Fruit fly (Drosophila melanogaster) whole organism, wandering third instar larva: ENCODE data around the gene CG5149.

Experiments
- CG32264 ChIP-seq: fragments of 200-800 bp; sonication (Bioruptor generic); optimal IDR thresholded peaks from 2 replicates; lab custom pipeline; 2016; ENCODE audit warnings: missing biosample characterization, missing genetic modification characterization
- CG9705 ChIP-seq: fragments of 200-800 bp; sonication (Bioruptor generic); optimal IDR thresholded peaks from 2 replicates; lab custom pipeline; 2018; ENCODE audit warnings: missing biosample characterization, mild to moderate bottlenecking, missing genetic modification characterization
- CrebA ChIP-seq: fragments of 200-800 bp; sonication (Bioruptor generic); optimal IDR thresholded peaks from 2 replicates; lab custom pipeline; 2016; ENCODE audit warnings: missing biosample characterization, mild to moderate bottlenecking, missing genetic modification characterization, borderline replicate concordance
- Dfd ChIP-seq: fragments of >200 bp; optimal IDR thresholded peaks from 2 replicates; lab custom pipeline; 2017; ENCODE audit warnings: missing biosample characterization, missing genetic modification characterization
- Dif ChIP-seq: fragments of 200-275, 200-300 bp; sonication (Bioruptor generic); optimal IDR thresholded peaks from 2 replicates; lab custom pipeline; 2018; ENCODE audit warnings: missing biosample characterization, missing genetic modification characterization; ENCODE audit not compliant: partially characterized antibody
- GATAd ChIP-seq: sonication (Bioruptor generic); optimal IDR thresholded peaks from 2 replicates; lab custom pipeline; 2016; ENCODE audit warnings: missing biosample characterization, missing genetic modification characterization
- HLH106 ChIP-seq: fragments of 200-800 bp; optimal IDR thresholded peaks from 3 replicates; lab custom pipeline; 2019; ENCODE audit warnings: missing biosample characterization, mild to moderate bottlenecking, missing genetic modification characterization, moderate library complexity
- Hnf4 ChIP-seq: fragments of 200-800 bp; sonication (Bioruptor generic); optimal IDR thresholded peaks from 2 replicates; lab custom pipeline; 2016; ENCODE audit warnings: missing biosample characterization, mild to moderate bottlenecking, missing genetic modification characterization
- Hr78 ChIP-seq: fragments of >200 bp; optimal IDR thresholded peaks from 2 replicates; lab custom pipeline; 2017; ENCODE audit warnings: missing biosample characterization, missing genetic modification characterization
- Hr83 ChIP-seq: fragments of 200-300 bp; sonication (Bioruptor generic); optimal IDR thresholded peaks from 2 replicates; lab custom pipeline; 2016; ENCODE audit warnings: missing biosample characterization, mild to moderate bottlenecking, missing genetic modification characterization, moderate library complexity; ENCODE audit not compliant: poor library complexity, severe bottlenecking
- Jra ChIP-seq: sonication (Bioruptor generic); optimal IDR thresholded peaks from 2 replicates; lab custom pipeline; 2016; ENCODE audit warnings: missing biosample characterization, missing genetic modification characterization
- Mio ChIP-seq: sonication (Bioruptor generic); optimal IDR thresholded peaks from 2 replicates; lab custom pipeline; 2016; ENCODE audit warnings: missing biosample characterization, missing genetic modification characterization
- N ChIP-seq: fragments of >200 bp; optimal IDR thresholded peaks from 2 replicates; lab custom pipeline; 2018; ENCODE audit warnings: missing biosample characterization, missing external identifiers, missing genetic modification characterization
- OdsH ChIP-seq: fragments of 200-800 bp; sonication (Bioruptor generic); optimal IDR thresholded peaks from 2 replicates; lab custom pipeline; 2016; ENCODE audit warnings: missing biosample characterization, mild to moderate bottlenecking, missing genetic modification characterization
- Rel ChIP-seq, 2 experiments: fragments of 200-800 bp; sonication (Bioruptor generic) in 1 of 2; optimal IDR thresholded peaks; 2 replicates in 1 of 2; 3 replicates in 1 of 2; lab custom pipeline; 2016 to 2019; ENCODE audit warnings: mild to moderate bottlenecking in 2 of 2, missing biosample characterization in 2 of 2, missing genetic modification characterization in 2 of 2, moderate library complexity in 1 of 2
- Vsx2 ChIP-seq: fragments of 200-300, 225-300 bp; sonication (Bioruptor generic); optimal IDR thresholded peaks from 2 replicates; lab custom pipeline; 2018; ENCODE audit warnings: missing biosample characterization, missing genetic modification characterization; ENCODE audit not compliant: partially characterized antibody
- brk ChIP-seq: fragments of 200-800 bp; sonication (Bioruptor generic); optimal IDR thresholded peaks from 2 replicates; lab custom pipeline; 2016; ENCODE audit warnings: missing biosample characterization, mild to moderate bottlenecking, missing genetic modification characterization
- dmrt93B ChIP-seq: fragments of 200-800 bp; sonication (Bioruptor generic); optimal IDR thresholded peaks from 2 replicates; lab custom pipeline; 2018; ENCODE audit warnings: missing biosample characterization, mild to moderate bottlenecking, missing genetic modification characterization
- dsf ChIP-seq: sonication (Bioruptor generic); optimal IDR thresholded peaks from 2 replicates; lab custom pipeline; 2016; ENCODE audit warnings: missing biosample characterization, missing genetic modification characterization, borderline replicate concordance
- ey ChIP-seq: fragments of 200-800 bp; sonication (Bioruptor generic); optimal IDR thresholded peaks from 2 replicates; lab custom pipeline; 2016; ENCODE audit warnings: missing biosample characterization, missing genetic modification characterization
- foxo ChIP-seq, 2 experiments: fragments of 200-800 bp; sonication (Bioruptor generic); optimal IDR thresholded peaks; 2 replicates in 1 of 2; 3 replicates in 1 of 2; lab custom pipeline; 2016 to 2017; ENCODE audit warnings: missing biosample characterization in 2 of 2, missing genetic modification characterization in 2 of 2
- fru ChIP-seq: fragments of 200-800 bp; sonication (Bioruptor generic); optimal IDR thresholded peaks from 3 replicates; lab custom pipeline; 2016; ENCODE audit warnings: missing biosample characterization, mild to moderate bottlenecking, missing genetic modification characterization
- h ChIP-seq: fragments of 200-800 bp; sonication (Bioruptor generic); optimal IDR thresholded peaks from 3 replicates; lab custom pipeline; 2016; ENCODE audit warnings: missing biosample characterization, mild to moderate bottlenecking, missing genetic modification characterization
- lola ChIP-seq: fragments of >200 bp; optimal IDR thresholded peaks from 2 replicates; lab custom pipeline; 2017; ENCODE audit warnings: missing biosample characterization, missing genetic modification characterization
- pan ChIP-seq: fragments of >200 bp; optimal IDR thresholded peaks from 2 replicates; lab custom pipeline; 2017
- psq ChIP-seq: fragments of 200-800 bp; sonication (Bioruptor generic); optimal IDR thresholded peaks from 3 replicates; lab custom pipeline; 2017; ENCODE audit warnings: missing biosample characterization, mild to moderate bottlenecking, missing genetic modification characterization, moderate library complexity
- rgr ChIP-seq: fragments of 200-800 bp; sonication (Bioruptor generic); optimal IDR thresholded peaks from 3 replicates; lab custom pipeline; 2016; ENCODE audit warnings: missing biosample characterization, mild to moderate bottlenecking, missing genetic modification characterization
- sage ChIP-seq: fragments of 200-800 bp; sonication (Bioruptor generic); optimal IDR thresholded peaks from 2 replicates; lab custom pipeline; 2016; ENCODE audit warnings: missing biosample characterization, mild to moderate bottlenecking, missing genetic modification characterization
- sv ChIP-seq: fragments of 200-800 bp; sonication (Bioruptor generic); optimal IDR thresholded peaks from 3 replicates; lab custom pipeline; 2016; ENCODE audit warnings: missing biosample characterization, missing genetic modification characterization
- usp ChIP-seq: fragments of >200 bp; optimal IDR thresholded peaks from 2 replicates; lab custom pipeline; 2017; ENCODE audit warnings: missing biosample characterization, missing genetic modification characterization
- woc ChIP-seq: sonication (Bioruptor generic); optimal IDR thresholded peaks from 2 replicates; lab custom pipeline; 2016; ENCODE audit warnings: missing biosample characterization, mild to moderate bottlenecking, missing genetic modification characterization

The CG5149 gene

DNA sequence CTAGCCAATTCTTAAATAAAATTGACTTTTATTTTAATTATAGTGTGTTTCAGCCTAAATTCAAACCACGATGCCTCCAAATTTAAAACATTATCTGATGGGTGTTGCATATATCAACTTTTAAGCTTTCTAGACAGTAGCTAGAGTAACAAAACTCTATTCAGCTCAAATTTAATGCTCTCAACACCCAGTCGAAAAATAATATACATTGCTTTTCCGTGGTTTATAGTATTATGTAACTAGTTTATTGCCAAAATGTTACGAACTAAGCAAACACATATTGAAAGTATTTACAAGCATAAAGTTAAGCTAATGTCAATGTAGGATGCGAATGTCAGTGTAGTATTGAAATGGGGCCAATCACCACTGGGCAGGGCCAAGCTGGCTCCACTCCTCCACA, 42.3 kb upstream of the CG5149 start:
- TF ChIP-seq CrebA (GFP tag; lab: Kevin White, UChicago) (no peak), sage (GFP tag; lab: Kevin White, UChicago) (no peak), CG32264 (GFP tag; lab: Kevin White, UChicago) (no peak), lola (GFP tag; lab: Kevin White, UChicago) (no peak), Mio (no peak), Vsx2 (no peak), dsf (GFP tag; lab: Kevin White, UChicago) (no peak), Hnf4 (GFP tag; lab: Kevin White, UChicago) (no peak)

DNA sequence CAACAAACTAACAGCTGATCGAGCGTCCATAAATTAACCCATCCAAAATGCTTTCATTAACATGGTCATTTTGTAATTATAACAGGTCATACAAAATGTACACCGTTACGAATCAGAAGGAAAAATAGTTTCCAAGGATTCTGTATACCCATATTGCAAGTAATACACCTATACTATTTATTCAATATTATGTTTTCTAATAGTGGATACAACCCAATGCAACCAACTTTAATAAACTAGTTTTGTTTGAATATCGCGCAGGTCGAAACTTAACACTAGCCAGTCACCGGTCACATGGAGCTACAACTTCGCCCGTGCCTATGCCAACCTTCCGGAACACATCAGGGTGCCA, 39.7 kb upstream of the CG5149 start:
- TF ChIP-seq rgr (no peak), Jra (GFP tag; lab: Kevin White, UChicago) (no peak), Dfd (GFP tag; lab: Kevin White, UChicago) (no peak), usp (GFP tag; lab: Kevin White, UChicago) (no peak), Hr83 (GFP tag; lab: Kevin White, UChicago) (no peak)
- TF ChIP-seq, all 38 proteins: peak for 0

DNA sequence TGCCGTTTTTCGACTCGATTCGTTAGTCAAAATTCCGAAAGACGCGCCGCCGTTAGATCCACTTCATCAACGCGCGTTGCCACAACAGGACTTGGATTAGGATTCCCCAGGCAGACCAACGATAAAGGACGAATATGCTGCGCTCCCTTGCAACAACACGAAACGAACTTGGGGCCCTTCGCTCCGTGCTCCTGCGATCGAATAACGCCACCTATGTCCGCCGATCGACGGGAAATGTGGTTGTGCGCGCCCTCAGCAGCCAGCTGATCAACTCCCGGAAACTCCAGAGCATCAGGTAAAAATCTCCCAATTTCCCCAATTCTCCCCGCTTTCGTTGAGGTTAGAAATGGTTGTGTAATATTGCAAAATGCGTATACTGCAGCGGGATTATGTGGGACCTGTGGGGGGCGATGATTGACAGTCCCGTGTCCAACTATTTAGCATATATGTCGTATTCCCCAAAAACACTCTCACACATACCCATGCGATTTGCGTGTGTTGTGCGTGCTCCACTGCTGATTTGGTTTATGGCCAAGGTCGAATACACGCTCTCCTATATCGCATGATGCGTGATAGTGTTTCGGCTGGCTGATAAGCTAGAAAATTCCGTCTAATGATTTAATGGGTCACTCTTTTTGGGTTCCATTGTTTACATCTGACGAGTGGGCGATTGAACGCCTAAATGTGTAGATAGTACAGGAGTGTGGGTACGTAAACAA, 39.2 kb upstream of the CG5149 start:
- TF ChIP-seq dmrt93B (GFP tag; lab: Kevin White, UChicago) (no peak), N (GFP tag; lab: Kevin White, UChicago) (no peak)

dm6 chr2L:7426326-7427066, 38.4 kb upstream of the CG5149 start, which contains the start of gene muc:
Gene muc (plus strand): TSS chr2L:7426866.
- no peak for TF ChIP-seq GATAd (GFP tag; lab: Kevin White, UChicago)
- TF ChIP-seq CG9705 (GFP tag; lab: Kevin White, UChicago), result peak; percentile 16
- peak; percentile 34 for TF ChIP-seq ey (GFP tag; lab: Kevin White, UChicago)
- peak; percentile 46 for TF ChIP-seq fru
- TF ChIP-seq pan (lab: Kevin White, UChicago), result no peak
- peak in 1 of 2 experiments; percentile 50 for TF ChIP-seq foxo (GFP tag; optimal IDR thresholded peaks at IDR 0.05; lab: Kevin White, UChicago)
- TF ChIP-seq sv (GFP tag; lab: Kevin White, UChicago), result peak; percentile 36
- peak; percentile 80 for TF ChIP-seq woc
- peak; percentile 2 for TF ChIP-seq OdsH (GFP tag; lab: Kevin White, UChicago)
- TF ChIP-seq Hr78 (GFP tag; lab: Kevin White, UChicago), result peak; percentile 49
- TF ChIP-seq CrebA (GFP tag; lab: Kevin White, UChicago), result no peak
- peak; percentile 54 for TF ChIP-seq brk
- peak; percentile 28 for TF ChIP-seq h (GFP tag; lab: Kevin White, UChicago)
- peak; percentile 41 for TF ChIP-seq rgr
- peak; percentile 62 for TF ChIP-seq HLH106
- TF ChIP-seq dsf (GFP tag; lab: Kevin White, UChicago), result no peak
- TF ChIP-seq Dfd (GFP tag; lab: Kevin White, UChicago), result no peak
- TF ChIP-seq Hr83 (GFP tag; lab: Kevin White, UChicago), result no peak
- peak; percentile 93 for TF ChIP-seq N (GFP tag; lab: Kevin White, UChicago)
- no peak for TF ChIP-seq Dif (GFP tag; lab: Kevin White, UChicago)
- no peak for TF ChIP-seq psq (GFP tag; lab: Kevin White, UChicago)
- peak; percentile 61 for TF ChIP-seq Jra (GFP tag; lab: Kevin White, UChicago)
- TF ChIP-seq dmrt93B (GFP tag; lab: Kevin White, UChicago), result peak; percentile 30
- TF ChIP-seq Hnf4 (GFP tag; lab: Kevin White, UChicago), result peak; percentile 44

dm6 chr2L:7425690-7426056, 37.6 kb upstream of the CG5149 start:
- no peak for TF ChIP-seq Rel (GFP tag; optimal IDR thresholded peaks at IDR 0.05; lab: Kevin White, UChicago)
- TF ChIP-seq Rel (tag; optimal IDR thresholded peaks at IDR 0.05; lab: Kevin White, UChicago), result no peak
- peak; percentile 53 for TF ChIP-seq Hr83 (GFP tag; lab: Kevin White, UChicago)
- TF ChIP-seq Dif (GFP tag; lab: Kevin White, UChicago), result peak; percentile 3
- TF ChIP-seq Jra (GFP tag; lab: Kevin White, UChicago), result no peak
